Worm (Caenorhabditis elegans) whole organism, L4 larva: ENCODE results near the gene srv-24.

Experiments used
- F10B5.3 ChIP-seq: sonication (generic microtip); optimal IDR thresholded peaks from 2 replicates; lab custom pipeline; 2016; ENCODE audit warnings: mild to moderate bottlenecking, missing genetic modification characterization, missing compliant biosample characterization
- F26F4.8 ChIP-seq: fragments of 200-800 bp; sonication (Bioruptor generic); conservative IDR thresholded peaks from 2 replicates; pipeline ENCODE4 v1.3.6; 2022; ENCODE audit warnings: missing genetic modification characterization, missing compliant biosample characterization
- F49E8.2 ChIP-seq: sonication (generic microtip); optimal IDR thresholded peaks from 2 replicates; lab custom pipeline; 2016; ENCODE audit warnings: missing compliant biosample characterization, mild to moderate bottlenecking, missing genetic modification characterization, borderline replicate concordance
- T20F7.1 ChIP-seq: fragments of 200-800 bp; sonication (Bioruptor generic); optimal IDR thresholded peaks from 2 replicates; lab custom pipeline; 2018; ENCODE audit warnings: mild to moderate bottlenecking, missing genetic modification characterization, missing compliant biosample characterization
- T26A8.4 ChIP-seq: fragments of 200-800 bp; sonication (Bioruptor generic); IDR thresholded peaks from 2 replicates; pipeline ENCODE4 v1.3.6; 2022; ENCODE audit warnings: missing genetic modification characterization, missing compliant biosample characterization
- Y105C5A.15 ChIP-seq: fragments of 200-800 bp; sonication (Bioruptor generic); IDR thresholded peaks from 2 replicates; pipeline ENCODE4 v1.3.6; 2022; ENCODE audit warnings: missing genetic modification characterization, missing compliant biosample characterization
- Y5F2A.4 ChIP-seq: fragments of 200-800 bp; sonication (Bioruptor generic); optimal IDR thresholded peaks from 2 replicates; lab custom pipeline; 2018; ENCODE audit warnings: mild to moderate bottlenecking, missing genetic modification characterization, missing compliant biosample characterization
- aly-2 ChIP-seq: sonication (generic microtip); optimal IDR thresholded peaks from 2 replicates; lab custom pipeline; 2018; ENCODE audit warnings: missing biosample characterization, missing genetic modification characterization
- arid-1 ChIP-seq: fragments of 200-800 bp; sonication (Bioruptor generic); conservative IDR thresholded peaks from 2 replicates; pipeline ENCODE4 v1.3.6; 2022; ENCODE audit warnings: missing genetic modification reagents, missing genetic modification characterization, missing compliant biosample characterization
- ceh-20 ChIP-seq: fragments of 200-800 bp; sonication (Bioruptor generic); IDR thresholded peaks from 2 replicates; pipeline ENCODE4 v1.3.6; 2022; ENCODE audit warnings: missing genetic modification reagents, missing genetic modification characterization, missing compliant biosample characterization
- ceh-32 ChIP-seq: sonication (generic microtip); optimal IDR thresholded peaks from 2 replicates; lab custom pipeline; 2016; ENCODE audit warnings: mild to moderate bottlenecking, missing genetic modification characterization, missing compliant biosample characterization; ENCODE audit not compliant: poor library complexity
- ceh-44 ChIP-seq: fragments of 200-800 bp; sonication (Bioruptor generic); IDR thresholded peaks from 2 replicates; pipeline ENCODE4 v1.3.6; 2022; ENCODE audit warnings: missing genetic modification reagents, missing genetic modification characterization, missing compliant biosample characterization
- ceh-62 ChIP-seq: sonication (generic microtip); optimal IDR thresholded peaks from 2 replicates; lab custom pipeline; 2017; ENCODE audit warnings: missing biosample characterization, missing genetic modification characterization
- ceh-82 ChIP-seq: sonication (generic microtip); optimal IDR thresholded peaks from 2 replicates; lab custom pipeline; 2017; ENCODE audit warnings: missing biosample characterization, missing genetic modification characterization
- ces-1 ChIP-seq: fragments of 150-350 bp; sonication (generic microtip); optimal IDR thresholded peaks from 4 replicates; lab custom pipeline; 2014; ENCODE audit warnings: missing biosample characterization, missing genetic modification reagents, missing genetic modification characterization
- daf-12 ChIP-seq: fragments of 150-350 bp; optimal IDR thresholded peaks from 2 replicates; lab custom pipeline; 2014; ENCODE audit warnings: missing biosample characterization, missing genetic modification reagents, missing genetic modification characterization
- dmd-9 ChIP-seq: fragments of 200-800 bp; sonication (Bioruptor generic); IDR thresholded peaks from 2 replicates; pipeline ENCODE4 v1.3.6; 2022; ENCODE audit warnings: missing genetic modification reagents, missing genetic modification characterization, missing compliant biosample characterization
- dpl-1 ChIP-seq: fragments of 150-350 bp; optimal IDR thresholded peaks from 2 replicates; lab custom pipeline; 2014; ENCODE audit warnings: missing biosample characterization, missing genetic modification reagents, missing genetic modification characterization
- egl-27 ChIP-seq: sonication (generic microtip); optimal IDR thresholded peaks from 3 replicates; lab custom pipeline; 2017; ENCODE audit warnings: missing biosample characterization, missing genetic modification reagents, missing genetic modification characterization
- egl-43 ChIP-seq: fragments of 200-800 bp; sonication (Bioruptor generic); IDR thresholded peaks from 2 replicates; pipeline ENCODE4 v1.3.6; 2022; ENCODE audit warnings: missing genetic modification reagents, missing genetic modification characterization, missing compliant biosample characterization
- fkh-10 ChIP-seq: fragments of 150-350 bp; optimal IDR thresholded peaks from 2 replicates; lab custom pipeline; 2014; ENCODE audit warnings: missing biosample characterization, missing genetic modification reagents, missing genetic modification characterization
- fos-1 ChIP-seq: fragments of 150-350 bp; optimal IDR thresholded peaks from 2 replicates; lab custom pipeline; 2014; ENCODE audit warnings: missing biosample characterization, missing genetic modification characterization
- hif-1 ChIP-seq, 2 experiments: sonication (generic microtip); optimal IDR thresholded peaks; 2 replicates each; lab custom pipeline; 2016 to 2017; ENCODE audit warnings: missing compliant biosample characterization in 2 of 2, missing genetic modification characterization in 2 of 2, missing genetic modification reagents in 2 of 2, missing genotype in 2 of 2, mild to moderate bottlenecking in 1 of 2
- hlh-11 ChIP-seq: fragments of 200-800 bp; sonication (Bioruptor generic); optimal IDR thresholded peaks from 2 replicates; lab custom pipeline; 2018; ENCODE audit warnings: mild to moderate bottlenecking, missing genetic modification characterization, missing compliant biosample characterization
- hlh-30 ChIP-seq: sonication (generic microtip); optimal IDR thresholded peaks from 2 replicates; lab custom pipeline; 2017; ENCODE audit warnings: antibody characterized with exemption, mild to moderate bottlenecking, missing genetic modification characterization, missing compliant biosample characterization; ENCODE audit not compliant: insufficient read depth
- hmg-1.1 ChIP-seq: fragments of 200-800 bp; sonication (Bioruptor generic); IDR thresholded peaks from 2 replicates; pipeline ENCODE4 v1.3.6; 2022; ENCODE audit warnings: missing genetic modification reagents, missing genetic modification characterization, missing compliant biosample characterization
- lin-29 ChIP-seq: fragments of 200-800 bp; sonication (Bioruptor generic); IDR thresholded peaks from 2 replicates; pipeline ENCODE4 v1.3.6; 2022; ENCODE audit warnings: missing genetic modification reagents, missing genetic modification characterization, missing compliant biosample characterization
- lin-38 ChIP-seq: fragments of 200-800 bp; sonication (Bioruptor generic); IDR thresholded peaks from 2 replicates; pipeline ENCODE4 v1.3.6; 2022; ENCODE audit warnings: missing genetic modification reagents, missing genetic modification characterization, missing compliant biosample characterization
- lin-39 ChIP-seq: fragments of 150-350 bp; optimal IDR thresholded peaks from 2 replicates; lab custom pipeline; 2014; ENCODE audit warnings: missing biosample characterization, missing genetic modification reagents, missing genetic modification characterization
- lir-3 ChIP-seq: sonication (generic microtip); optimal IDR thresholded peaks from 2 replicates; lab custom pipeline; 2016; ENCODE audit warnings: mild to moderate bottlenecking, missing genetic modification characterization, missing compliant biosample characterization
- lsy-2 ChIP-seq, 2 experiments: fragments of 150-350 bp in 1 of 2; sonication (generic microtip) in 1 of 2; optimal IDR thresholded peaks; 2 replicates each; lab custom pipeline; 2014 to 2017; ENCODE audit warnings: missing biosample characterization in 2 of 2, missing genetic modification characterization in 2 of 2
- mes-2 ChIP-seq: sonication (generic microtip); optimal IDR thresholded peaks from 2 replicates; lab custom pipeline; 2016; ENCODE audit warnings: missing genotype, mild to moderate bottlenecking, missing genetic modification characterization, missing compliant biosample characterization; ENCODE audit not compliant: poor library complexity, severe bottlenecking
- nhr-25 ChIP-seq: sonication (generic microtip); optimal IDR thresholded peaks from 2 replicates; lab custom pipeline; 2017; ENCODE audit warnings: missing genetic modification characterization, mild to moderate bottlenecking, missing compliant biosample characterization, antibody characterized with exemption, moderate library complexity, borderline replicate concordance; ENCODE audit not compliant: insufficient read depth
- nhr-28 ChIP-seq: fragments of 150-350 bp; optimal IDR thresholded peaks from 2 replicates; lab custom pipeline; 2014; ENCODE audit warnings: missing biosample characterization, missing genetic modification characterization
- nhr-42 ChIP-seq: fragments of 200-800 bp; sonication (Bioruptor generic); IDR thresholded peaks from 2 replicates; pipeline ENCODE4 v1.3.6; 2022; ENCODE audit warnings: missing genetic modification characterization, missing compliant biosample characterization
- nhr-48 ChIP-seq: sonication (generic microtip); optimal IDR thresholded peaks from 2 replicates; lab custom pipeline; 2016; ENCODE audit warnings: mild to moderate bottlenecking, missing genetic modification characterization, missing compliant biosample characterization
- nhr-76 ChIP-seq: fragments of 150-350 bp; optimal IDR thresholded peaks from 2 replicates; lab custom pipeline; 2014; ENCODE audit warnings: missing biosample characterization, missing genetic modification characterization
- pqm-1 ChIP-seq: sonication (generic microtip); optimal IDR thresholded peaks from 2 replicates; lab custom pipeline; 2017; ENCODE audit warnings: missing biosample characterization, missing genetic modification characterization
- saeg-2 ChIP-seq: fragments of 200-800 bp; sonication (Bioruptor generic); IDR thresholded peaks from 2 replicates; pipeline ENCODE4 v1.3.6; 2022; ENCODE audit warnings: missing genetic modification reagents, missing genetic modification characterization, missing compliant biosample characterization
- set-16 ChIP-seq: fragments of 200-800 bp; sonication (Bioruptor generic); IDR thresholded peaks from 2 replicates; pipeline ENCODE4 v1.3.6; 2022; ENCODE audit warnings: missing genetic modification reagents, missing genetic modification characterization, missing compliant biosample characterization
- skn-1 ChIP-seq: fragments of 150-350 bp; optimal IDR thresholded peaks from 2 replicates; lab custom pipeline; 2014; ENCODE audit warnings: missing biosample characterization, missing genetic modification characterization
- snpc-4 ChIP-seq: fragments of 150-350 bp; optimal IDR thresholded peaks from 2 replicates; lab custom pipeline; 2014; ENCODE audit warnings: missing biosample characterization, missing genetic modification characterization
- spr-3 ChIP-seq: fragments of 200-800 bp; sonication (Bioruptor generic); optimal IDR thresholded peaks from 2 replicates; lab custom pipeline; 2018; ENCODE audit warnings: mild to moderate bottlenecking, missing genetic modification characterization, missing compliant biosample characterization
- tag-97 ChIP-seq: fragments of 200-800 bp; sonication (Bioruptor generic); IDR thresholded peaks from 2 replicates; pipeline ENCODE4 v1.3.6; 2022; ENCODE audit warnings: missing genetic modification characterization, missing compliant biosample characterization
- tra-1 ChIP-seq: fragments of 200-800 bp; sonication (Bioruptor generic); IDR thresholded peaks from 2 replicates; pipeline ENCODE4 v1.3.6; 2022; ENCODE audit warnings: missing genetic modification reagents, missing genetic modification characterization, missing compliant biosample characterization
- unc-62 ChIP-seq, 3 experiments: fragments of 150-350 bp in 1 of 3; sonication (generic microtip); optimal IDR thresholded peaks in 2 of 3; peaks in 1 of 3; 1 replicate in 1 of 3; 2 replicates in 2 of 3; lab custom pipeline; 2014 to 2017; ENCODE audit warnings: missing biosample characterization in 3 of 3, missing genetic modification characterization in 3 of 3, missing genetic modification reagents in 3 of 3, missing genotype in 1 of 3
- vab-7 ChIP-seq: fragments of 200-800 bp; sonication (Bioruptor generic); IDR thresholded peaks from 2 replicates; pipeline ENCODE4 v1.3.6; 2022; ENCODE audit warnings: missing genetic modification reagents, missing genetic modification characterization, missing compliant biosample characterization
- ztf-11 ChIP-seq: fragments of 150-350 bp; optimal IDR thresholded peaks from 2 replicates; lab custom pipeline; 2014; ENCODE audit warnings: missing biosample characterization, missing genetic modification characterization

srv-24 gene

ce11 chrIV:6290741-6291140 lies at the start of gene srv-24:
srv-24 (minus strand) TSS chrIV:6290841.
- TF ChIP-seq lir-3 (tag; lab: Kevin White, UChicago) (no peak), F49E8.2 (tag; lab: Kevin White, UChicago) (no peak), ceh-82 (tag; lab: Kevin White, UChicago) (no peak), snpc-4 (tag; lab: Kevin White, UChicago) (no peak), hlh-30 (no peak), nhr-25 (tag; lab: Kevin White, UChicago) (no peak), spr-3 (GFP tag; lab: Kevin White, UChicago) (no peak), skn-1 (tag; lab: Kevin White, UChicago) (no peak), T20F7.1 (GFP tag; lab: Kevin White, UChicago) (no peak), aly-2 (tag; lab: Kevin White, UChicago) (no peak), F10B5.3 (tag; lab: Kevin White, UChicago) (no peak), nhr-42 (GFP tag; lab: Robert Waterston, UW) (no peak), vab-7 (GFP tag; lab: Robert Waterston, UW) (no peak), F26F4.8 (GFP tag; lab: Robert Waterston, UW) (no peak), Y5F2A.4 (GFP tag; lab: Kevin White, UChicago) (no peak), ceh-32 (tag; lab: Kevin White, UChicago) (no peak), set-16 (GFP tag; lab: Robert Waterston, UW) (no peak), Y105C5A.15 (no peak), lin-39 (tag; lab: Kevin White, UChicago) (no peak)

ce11 chrIV:6337353-6337752 lies 46.7 kb upstream of the srv-24 start, which contains the start of gene ipla-6:
ipla-6 (plus strand) TSS chrIV:6337653.
- TF ChIP-seq ceh-62 (tag; lab: Kevin White, UChicago): no peak
- no peak for TF ChIP-seq ceh-44 (GFP tag; lab: Robert Waterston, UW)
- no peak for TF ChIP-seq egl-27 (tag; lab: Kevin White, UChicago)
- no peak for TF ChIP-seq hmg-1.1 (GFP tag; lab: Robert Waterston, UW)
- TF ChIP-seq nhr-76 (tag; lab: Kevin White, UChicago): no peak
- TF ChIP-seq lsy-2 (tag; optimal IDR thresholded peaks at IDR 0.05; lab: Kevin White, UChicago): no peak
- no peak for TF ChIP-seq tag-97 (GFP tag; lab: Robert Waterston, UW)
- no peak for TF ChIP-seq nhr-48 (tag; lab: Kevin White, UChicago)
- TF ChIP-seq ztf-11 (tag; lab: Kevin White, UChicago): no peak
- TF ChIP-seq unc-62 (GFP tag; optimal IDR thresholded peaks at IDR 0.05 in 1 of 2; lab: Kevin White, UChicago): no peak
- TF ChIP-seq unc-62 (tag; optimal IDR thresholded peaks at IDR 0.05; lab: Kevin White, UChicago): no peak
- no peak for TF ChIP-seq fos-1 (tag; lab: Kevin White, UChicago)
- no peak for TF ChIP-seq pqm-1 (tag; lab: Kevin White, UChicago)
- TF ChIP-seq daf-12: no peak
- no peak for TF ChIP-seq nhr-28
- no peak for TF ChIP-seq ces-1
- no peak for TF ChIP-seq hif-1 (tag; optimal IDR thresholded peaks at IDR 0.05; lab: Kevin White, UChicago)
- TF ChIP-seq egl-43: no peak
- TF ChIP-seq mes-2 (tag; lab: Kevin White, UChicago): no peak

ce11 chrIV:6336748-6337147 lies 46.1 kb upstream of the srv-24 start:
- TF ChIP-seq ceh-20 (peak; percentile 97), Y105C5A.15 (no peak), hlh-11 (peak; percentile 99), fkh-10 (GFP tag; lab: Kevin White, UChicago) (peak; percentile 31), spr-3 (GFP tag; lab: Kevin White, UChicago) (peak; percentile 71), set-16 (GFP tag; lab: Robert Waterston, UW) (peak; percentile 59), nhr-42 (GFP tag; lab: Robert Waterston, UW) (peak; percentile 80; the same call in 1 of the 2 replicates), dpl-1 (GFP tag; lab: Kevin White, UChicago) (peak; percentile 72), lin-29 (peak; percentile 67; the same call in 1 of the 2 replicates), T26A8.4 (peak; percentile 89), arid-1 (GFP tag; lab: Robert Waterston, UW) (peak; percentile 46; the same call in 1 of the 2 replicates), mes-2 (tag; lab: Kevin White, UChicago) (peak; percentile 79), lin-38 (GFP tag; lab: Robert Waterston, UW) (peak; percentile 77), nhr-25 (tag; lab: Kevin White, UChicago) (peak; percentile 84), dmd-9 (GFP tag; lab: Robert Waterston, UW) (no peak), tra-1 (peak; percentile 96), saeg-2 (GFP tag; lab: Robert Waterston, UW) (peak; percentile 91)
